Fruit fly (Drosophila melanogaster) whole organism, adult: ENCODE data around the gene Ect3.

Experiments used
- CG12768 ChIP-seq: fragments of 200-800 bp; sonication (Bioruptor generic); optimal IDR thresholded peaks from 2 replicates; lab custom pipeline; 2017; ENCODE audit warnings: missing biosample characterization, missing genetic modification characterization, mild to moderate bottlenecking, moderate library complexity, missing genetic modification reagents
- CG5204 ChIP-seq: fragments of 200-800 bp; sonication (Bioruptor generic); optimal IDR thresholded peaks from 2 replicates; lab custom pipeline; 2016; ENCODE audit warnings: missing biosample characterization, missing genetic modification characterization
- CG7045 ChIP-seq: fragments of 200-800 bp; sonication (Bioruptor generic); optimal IDR thresholded peaks from 2 replicates; lab custom pipeline; 2017; ENCODE audit warnings: missing biosample characterization, mild to moderate bottlenecking, missing genetic modification characterization
- Clk ChIP-seq: fragments of 200-800 bp; sonication (Bioruptor generic); optimal IDR thresholded peaks from 2 replicates; lab custom pipeline; 2017; ENCODE audit warnings: missing biosample characterization, missing genetic modification characterization
- Crg-1 ChIP-seq: fragments of 200-800 bp; sonication (Bioruptor generic); optimal IDR thresholded peaks from 2 replicates; lab custom pipeline; 2016; ENCODE audit warnings: missing biosample characterization, missing genetic modification characterization
- Hr96 ChIP-seq: fragments of 200-800 bp; sonication (Bioruptor generic); optimal IDR thresholded peaks from 2 replicates; lab custom pipeline; 2016; ENCODE audit warnings: missing biosample characterization, missing genetic modification characterization
- Mnt ChIP-seq: fragments of 200-800 bp; sonication (Bioruptor generic); optimal IDR thresholded peaks from 2 replicates; lab custom pipeline; 2016; ENCODE audit warnings: missing biosample characterization, mild to moderate bottlenecking, missing genetic modification characterization
- bab1 ChIP-seq: fragments of 200-800 bp; sonication (Bioruptor generic); optimal IDR thresholded peaks from 3 replicates; lab custom pipeline; 2019; ENCODE audit warnings: missing biosample characterization, mild to moderate bottlenecking, missing genetic modification characterization, moderate library complexity
- cic ChIP-seq: fragments of 200-800 bp; sonication (Bioruptor generic); optimal IDR thresholded peaks from 2 replicates; lab custom pipeline; 2017; ENCODE audit warnings: missing biosample characterization, mild to moderate bottlenecking, missing genetic modification characterization, moderate library complexity
- kay ChIP-seq: fragments of 200-800 bp; sonication (Bioruptor generic); peaks from one replicate; lab custom pipeline; 2016; ENCODE audit warnings: missing biosample characterization, missing genetic modification characterization, borderline replicate concordance
- ovo ChIP-seq: fragments of 200-800 bp; sonication (Bioruptor generic); optimal IDR thresholded peaks from 2 replicates; lab custom pipeline; 2016; ENCODE audit warnings: missing biosample characterization, missing genetic modification characterization
- pad ChIP-seq: fragments of 200-800 bp; sonication (Bioruptor generic); optimal IDR thresholded peaks from 3 replicates; lab custom pipeline; 2017; ENCODE audit warnings: missing biosample characterization, missing genetic modification characterization, mild to moderate bottlenecking, moderate library complexity, missing genetic modification reagents
- tj ChIP-seq: fragments of 200-800 bp; sonication (Bioruptor generic); optimal IDR thresholded peaks from 3 replicates; lab custom pipeline; 2017; ENCODE audit warnings: missing biosample characterization, mild to moderate bottlenecking, missing genetic modification characterization, moderate library complexity
- toe ChIP-seq: fragments of 200-800 bp; sonication (Bioruptor generic); optimal IDR thresholded peaks from 2 replicates; lab custom pipeline; 2016; ENCODE audit warnings: missing biosample characterization, missing genetic modification characterization

DNA sequence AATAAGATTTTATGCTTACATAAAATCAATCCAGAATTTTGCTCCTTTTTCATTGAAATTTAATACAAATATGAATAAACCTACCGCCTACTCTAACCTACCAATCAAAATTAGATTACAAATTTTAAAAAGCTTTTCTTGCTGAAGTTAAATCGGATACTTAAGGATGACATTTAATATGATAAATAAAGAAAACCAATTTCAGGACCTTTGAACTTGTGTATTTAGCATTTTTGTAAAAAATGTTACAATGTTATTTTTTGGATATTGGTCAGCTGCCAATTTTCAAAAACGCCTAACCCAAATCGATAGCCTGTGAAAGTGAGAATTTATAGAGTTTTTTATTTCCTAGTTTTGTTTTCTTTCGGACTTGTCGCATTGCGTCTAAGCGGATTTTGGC lies 50.0 kb downstream of the Ect3 start, which contains the start of gene CG14739:
- TF ChIP-seq CG7045 (GFP tag; lab: Kevin White, UChicago) (no peak), Clk (no peak), ovo (GFP tag; lab: Kevin White, UChicago) (no peak), CG12768 (GFP tag; lab: Kevin White, UChicago) (no peak), kay (no peak), bab1 (GFP tag; lab: Kevin White, UChicago) (no peak), toe (no peak), tj (no peak), cic (no peak), CG5204 (no peak), pad (GFP tag; lab: Kevin White, UChicago) (no peak), Crg-1 (no peak), Hr96 (GFP tag; lab: Kevin White, UChicago) (no peak), Mnt (GFP tag; lab: Kevin White, UChicago) (no peak)
